Fruit fly (Drosophila melanogaster): ENCODE measurements around the gene Gapdh2.

The Gapdh2 gene

DNA sequence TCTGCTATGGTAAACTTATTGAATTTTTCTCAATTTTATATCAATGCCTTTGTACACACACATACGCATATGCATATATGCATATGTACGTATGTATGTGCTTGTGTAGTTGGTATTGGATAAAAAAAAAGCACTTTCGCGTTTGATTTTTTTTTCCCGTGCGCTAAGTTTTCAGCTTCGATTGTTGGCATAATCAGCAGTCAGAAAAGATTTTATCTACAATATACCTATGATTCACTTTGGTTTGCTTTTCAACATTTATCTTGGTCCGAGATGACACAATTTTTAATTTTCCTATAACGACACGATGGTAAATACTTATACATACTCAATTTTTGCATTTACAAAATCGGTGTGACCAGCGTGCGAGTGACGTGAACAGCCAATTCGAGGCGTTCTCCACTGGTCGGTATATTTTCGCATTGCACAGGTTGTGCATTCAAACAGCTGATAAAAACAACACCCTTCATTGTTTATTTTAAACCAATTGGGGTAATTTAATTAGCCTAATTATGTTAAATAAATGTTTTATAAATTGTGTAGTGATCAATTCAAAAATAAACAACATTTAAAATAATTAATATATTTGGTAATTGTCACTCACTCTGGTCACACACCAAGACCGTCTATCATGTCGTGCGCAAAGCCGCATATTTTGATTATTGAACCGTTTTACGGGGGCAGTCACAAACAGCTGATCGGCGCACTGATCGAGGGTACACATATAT is 15.0 kb upstream of the Gapdh2 start, which contains the start of the genes UBL3 and CG15914 (continued):
- TF ChIP-seq Eip78C (GFP tag) (peak; percentile 82), CG31627 (GFP tag; optimal IDR thresholded peaks at IDR 0.05) (no peak), Sox102F (GFP tag; optimal IDR thresholded peaks at IDR 0.05) (no peak)

dm6 chrX:15857601-15858284 is 10.2 kb upstream of the Gapdh2 start, which contains the start of the genes CG46440 and Myb:
TSS of gene CG46440 (minus strand) at chrX:15857823.
TSS of gene Myb (minus strand) at chrX:15857823.
- TF ChIP-seq dsx (GFP tag; optimal IDR thresholded peaks at IDR 0.05; ENCODE audit: poor library complexity, severe bottlenecking) (peak; percentile 18), Smox (GFP tag; optimal IDR thresholded peaks at IDR 0.05) (no peak), Eip78C (GFP tag) (peak; percentile 1), Blimp-1 (GFP tag; optimal IDR thresholded peaks at IDR 0.05) (no peak), topi (GFP tag; optimal IDR thresholded peaks at IDR 0.05) (peak; percentile 7), CG10631 (GFP tag; optimal IDR thresholded peaks at IDR 0.05) (no peak), CG15336 (GFP tag; IDR thresholded peaks at IDR 0.05) (0 out of 2 replicates have a peak, but pooled peaks have one; percentile 20), lz (GFP tag; optimal IDR thresholded peaks at IDR 0.05) (peak; percentile 1), svp (GFP tag) (peak; percentile 5)

dm6 chrX:15859387-15859786 is 8.6 kb upstream of the Gapdh2 start, which contains the start of gene AlkB:
TSS of gene AlkB (minus strand) at chrX:15859487.
- TF ChIP-seq Ets21C (GFP tag; optimal IDR thresholded peaks at IDR 0.05), result no peak
- TF ChIP-seq CG32006 (GFP tag; optimal IDR thresholded peaks at IDR 0.05), result no peak
- TF ChIP-seq Gug (GFP tag; IDR thresholded peaks at IDR 0.05), result no peak
- no peak for TF ChIP-seq topi (GFP tag; optimal IDR thresholded peaks at IDR 0.05)
- TF ChIP-seq CG10631 (GFP tag; optimal IDR thresholded peaks at IDR 0.05), result no peak

DNA sequence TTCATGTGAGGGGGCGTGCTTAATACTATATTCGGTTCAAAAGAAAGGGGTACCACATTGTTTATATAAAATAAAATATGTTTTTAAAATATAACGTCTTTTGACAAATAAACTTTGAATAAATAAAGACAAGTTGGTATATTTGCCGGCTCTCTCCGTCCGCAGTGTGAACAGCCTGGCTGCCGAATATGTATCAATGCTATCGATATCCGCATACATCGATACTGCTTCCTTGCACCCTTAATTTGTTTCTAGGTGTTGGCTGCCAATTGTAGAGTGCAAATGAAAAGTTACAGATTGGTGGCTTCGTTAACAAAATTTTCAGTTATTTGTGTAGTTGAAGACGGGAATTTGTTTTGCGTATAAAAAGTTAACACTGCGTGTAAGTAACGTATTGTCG is 8.1 kb upstream of the Gapdh2 start, which contains the start of gene Gbeta13F:
Gbeta13F (plus strand) TSS at position 247 of the 400 bp plus-strand sequence.
- no peak for TF ChIP-seq CG6276 (GFP tag; optimal IDR thresholded peaks at IDR 0.05)
- no peak for TF ChIP-seq CG6792 (GFP tag; optimal IDR thresholded peaks at IDR 0.05)
- TF ChIP-seq CG6163 (GFP tag; IDR thresholded peaks at IDR 0.05), result peak; percentile 34; the same call in 1 of the 3 replicates
- TF ChIP-seq salr (GFP tag; optimal IDR thresholded peaks at IDR 0.05), result no peak
- TF ChIP-seq OdsH (GFP tag; optimal IDR thresholded peaks at IDR 0.05), result no peak
- TF ChIP-seq CG1621 (tag; optimal IDR thresholded peaks at IDR 0.05), result no peak
- TF ChIP-seq CG11902 (GFP tag; optimal IDR thresholded peaks at IDR 0.05), result no peak

DNA sequence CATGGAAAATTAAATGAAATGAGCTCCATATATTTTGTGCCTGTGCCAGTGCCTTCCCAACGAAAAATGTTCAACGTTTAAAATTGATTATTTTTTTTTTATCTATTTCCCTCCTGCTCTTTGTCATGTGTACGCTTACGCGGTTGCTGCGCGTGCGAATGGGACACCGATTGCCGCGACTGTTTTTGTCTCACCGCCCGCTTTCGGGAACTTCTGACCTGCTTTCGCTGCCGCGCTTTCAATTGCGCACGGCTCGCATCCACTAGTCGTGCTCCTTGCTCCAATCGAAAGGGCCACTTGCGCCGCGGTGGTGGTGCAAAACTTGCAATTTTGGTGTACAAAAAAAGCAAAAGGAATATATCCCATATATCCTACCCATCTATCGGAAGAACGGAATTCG is 7.5 kb upstream of the Gapdh2 start:
- TF ChIP-seq net (GFP tag; optimal IDR thresholded peaks at IDR 0.05), result peak; percentile 38
- no peak for TF ChIP-seq cyc (GFP tag; optimal IDR thresholded peaks at IDR 0.05)
- peak; percentile 45 for TF ChIP-seq spab (GFP tag; optimal IDR thresholded peaks at IDR 0.05)
- TF ChIP-seq Ets21C (GFP tag; optimal IDR thresholded peaks at IDR 0.05), result no peak
- peak; percentile 26 for TF ChIP-seq pdm3 (GFP tag; optimal IDR thresholded peaks at IDR 0.05)
- no peak; the same call in 2 of the 3 replicates for TF ChIP-seq eg (GFP tag; IDR thresholded peaks at IDR 0.05)
- peak; percentile 55 for TF ChIP-seq CG3032 (tag; optimal IDR thresholded peaks at IDR 0.05)
- TF ChIP-seq CG8319 (GFP tag; optimal IDR thresholded peaks at IDR 0.05), result peak; percentile 10
- TF ChIP-seq CG11294 (GFP tag; IDR thresholded peaks at IDR 0.05), result no peak
- no peak for TF ChIP-seq acj6 (GFP tag; optimal IDR thresholded peaks at IDR 0.05)
- peak; percentile 40 for TF ChIP-seq dac (GFP tag; optimal IDR thresholded peaks at IDR 0.05)
- TF ChIP-seq Smox (GFP tag; optimal IDR thresholded peaks at IDR 0.05), result no peak
- peak; percentile 77 for TF ChIP-seq CG9139 (GFP tag; optimal IDR thresholded peaks at IDR 0.05)
- TF ChIP-seq fd59A (GFP tag; optimal IDR thresholded peaks at IDR 0.05), result peak; percentile 42
- peak; percentile 67 for TF ChIP-seq Lpt (GFP tag; optimal IDR thresholded peaks at IDR 0.05)
- peak; percentile 65 for TF ChIP-seq CG1621 (tag; optimal IDR thresholded peaks at IDR 0.05)
- TF ChIP-seq OdsH (GFP tag; optimal IDR thresholded peaks at IDR 0.05), result no peak
- peak; percentile 36 for TF ChIP-seq achi (GFP tag; optimal IDR thresholded peaks at IDR 0.05)
- TF ChIP-seq Met (GFP tag; optimal IDR thresholded peaks at IDR 0.05), result peak; percentile 21
- TF ChIP-seq Sox14 (GFP tag; optimal IDR thresholded peaks at IDR 0.05), result peak; percentile 86
- TF ChIP-seq CG6854 (GFP tag; optimal IDR thresholded peaks at IDR 0.05), result peak; percentile 9
- peak; percentile 56 for TF ChIP-seq CG15336 (GFP tag; IDR thresholded peaks at IDR 0.05)
- TF ChIP-seq salr (GFP tag; optimal IDR thresholded peaks at IDR 0.05), result peak in 1 of 2 experiments; percentile 45
- TF ChIP-seq Ets96B (tag; optimal IDR thresholded peaks at IDR 0.05), result peak; percentile 51
- TF ChIP-seq esn (GFP tag; optimal IDR thresholded peaks at IDR 0.05), result peak; percentile 15
- peak; percentile 48 for TF ChIP-seq Eip93F (GFP tag; optimal IDR thresholded peaks at IDR 0.05)

Data from whole organism, prepupa.